Worm (Caenorhabditis elegans): ENCODE results near the gene srab-4.

Gene srab-4

DNA sequence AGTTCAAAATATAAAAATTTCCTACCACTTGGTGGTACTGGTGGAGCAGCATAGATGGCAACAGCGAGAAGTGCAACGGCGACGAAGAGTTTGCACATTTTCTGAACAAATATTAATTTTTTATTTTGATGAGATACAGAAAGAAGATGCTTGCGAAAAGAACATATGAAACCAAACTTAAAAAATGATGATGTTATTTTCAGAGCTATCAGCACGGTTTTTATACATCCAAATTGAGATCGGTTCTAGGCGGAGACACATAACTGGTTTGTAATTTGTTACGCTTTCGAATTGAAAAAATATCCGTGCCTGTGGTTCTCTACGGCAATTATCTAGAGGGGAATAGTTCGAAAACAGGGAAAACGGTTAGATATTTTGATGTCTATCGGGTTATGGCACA lies 49.1 kb downstream of the srab-4 start, which contains the start of gene txt-17:
Gene txt-17 (minus strand): TSS at position 101 of the 400 bp plus-strand sequence.
- TF ChIP-seq M03D4.4 (tag; optimal IDR thresholded peaks at IDR 0.05) = no peak
- TF ChIP-seq zip-8 (tag; optimal IDR thresholded peaks at IDR 0.05) = no peak

DNA sequence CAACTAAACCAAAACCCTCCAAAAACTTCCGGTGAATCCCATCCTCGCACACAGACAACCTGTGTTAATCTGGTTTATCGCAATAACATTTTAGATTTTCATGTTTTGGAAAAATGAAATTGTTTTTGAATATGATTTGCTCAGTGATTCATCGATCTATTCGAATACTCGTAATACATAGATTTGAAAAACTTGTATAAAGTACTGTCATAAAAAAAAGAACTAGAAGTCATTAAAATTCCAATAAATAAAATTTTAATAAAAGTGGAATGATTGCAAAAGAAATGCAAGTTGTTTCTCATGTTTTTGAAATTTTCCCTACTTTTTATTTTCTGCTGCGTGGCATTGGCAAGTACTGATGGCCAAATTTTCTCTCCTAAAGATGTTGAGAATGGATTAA lies 50.6 kb downstream of the srab-4 start, which contains the start of gene spig-8:
Gene spig-8 (plus strand): TSS at position 301 of the 400 bp plus-strand sequence.
- TF ChIP-seq ceh-83 (GFP tag; optimal IDR thresholded peaks at IDR 0.05) (no peak), lin-32 (GFP tag; optimal IDR thresholded peaks at IDR 0.05) (no peak), nhr-28 (tag; optimal IDR thresholded peaks at IDR 0.05) (no peak), ceh-39 (tag; optimal IDR thresholded peaks at IDR 0.05) (no peak), nhr-237 (tag; optimal IDR thresholded peaks at IDR 0.05) (no peak), cnd-1 (tag; optimal IDR thresholded peaks at IDR 0.05) (no peak), unc-39 (tag; optimal IDR thresholded peaks at IDR 0.05) (no peak), elt-3 (tag; optimal IDR thresholded peaks at IDR 0.05) (no peak), mls-2 (tag; optimal IDR thresholded peaks at IDR 0.05) (no peak), nhr-12 (tag; optimal IDR thresholded peaks at IDR 0.05) (no peak), sem-2 (GFP tag; optimal IDR thresholded peaks at IDR 0.05) (no peak), bed-3 (GFP tag; optimal IDR thresholded peaks at IDR 0.05) (no peak), M03D4.4 (tag; optimal IDR thresholded peaks at IDR 0.05) (no peak), ceh-43 (GFP tag; optimal IDR thresholded peaks at IDR 0.05) (no peak), drap-1 (GFP tag; optimal IDR thresholded peaks at IDR 0.05) (no peak), tbx-8 (GFP tag; optimal IDR thresholded peaks at IDR 0.05) (no peak), flh-1 (GFP tag; optimal IDR thresholded peaks at IDR 0.05) (no peak), nhr-76 (tag; optimal IDR thresholded peaks at IDR 0.05) (no peak), ztf-11 (tag; optimal IDR thresholded peaks at IDR 0.05) (no peak)
